Worm (Caenorhabditis elegans) whole organism, mixed stage, embryonic: ENCODE data around the gene lgc-25.

Experiments used
- blmp-1 ChIP-seq: fragments of 150-350 bp; optimal IDR thresholded peaks from 2 replicates; lab custom pipeline; 2014; ENCODE audit warnings: missing biosample characterization, missing genetic modification characterization
- ceh-39 ChIP-seq: fragments of 150-350 bp; optimal IDR thresholded peaks from 2 replicates; lab custom pipeline; 2014; ENCODE audit warnings: missing biosample characterization, missing genetic modification characterization
- lin-13 ChIP-seq: fragments of 150-350 bp; optimal IDR thresholded peaks from 2 replicates; lab custom pipeline; 2014; ENCODE audit warnings: missing biosample characterization, missing genetic modification characterization
- mep-1 ChIP-seq: fragments of 150-350 bp; optimal IDR thresholded peaks from 2 replicates; lab custom pipeline; 2017; ENCODE audit warnings: missing biosample characterization, missing genetic modification reagents, missing genetic modification characterization, inconsistent platforms
- nhr-2 ChIP-seq: fragments of 150-350 bp; optimal IDR thresholded peaks from 2 replicates; lab custom pipeline; 2014; ENCODE audit warnings: missing biosample characterization, missing genetic modification characterization
- nhr-237 ChIP-seq: fragments of 150-350 bp; optimal IDR thresholded peaks from 2 replicates; lab custom pipeline; 2014; ENCODE audit warnings: missing biosample characterization, missing genetic modification characterization
- nhr-76 ChIP-seq: sonication (generic microtip); optimal IDR thresholded peaks from 2 replicates; lab custom pipeline; 2017; ENCODE audit warnings: missing biosample characterization, missing genetic modification characterization
- unc-39 ChIP-seq: fragments of 150-350 bp; optimal IDR thresholded peaks from 2 replicates; lab custom pipeline; 2014; ENCODE audit warnings: missing biosample characterization, missing genetic modification characterization
- ztf-11 ChIP-seq: fragments of 150-350 bp; optimal IDR thresholded peaks from 2 replicates; lab custom pipeline; 2014; ENCODE audit warnings: missing biosample characterization, missing genetic modification characterization

DNA sequence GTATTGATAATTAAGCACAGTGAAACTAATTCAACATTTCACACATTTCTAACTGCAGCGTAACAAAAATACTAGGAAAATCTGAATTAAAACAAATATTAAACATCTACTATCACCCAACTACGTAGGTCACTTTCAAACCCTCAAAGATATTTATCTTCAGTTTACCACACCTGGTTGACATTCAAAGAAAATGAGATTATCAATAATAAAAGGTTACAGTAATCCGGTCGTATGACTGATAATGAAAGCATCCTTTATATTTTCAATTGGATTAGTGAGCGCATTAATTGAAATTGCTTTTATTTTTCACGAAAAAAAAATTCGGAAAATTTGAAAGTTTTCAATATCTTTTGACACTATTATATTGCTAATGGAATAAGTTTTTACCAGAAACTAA is 21.0 kb upstream of the lgc-25 start:
- TF ChIP-seq mep-1 (tag; lab: Kevin White, UChicago) (no peak), ceh-39 (no peak), unc-39 (tag; lab: Kevin White, UChicago) (no peak), blmp-1 (tag; lab: Kevin White, UChicago) (no peak), ztf-11 (no peak), nhr-76 (tag; lab: Kevin White, UChicago) (no peak), nhr-2 (tag; lab: Kevin White, UChicago) (no peak), lin-13 (no peak), nhr-237 (tag; lab: Kevin White, UChicago) (no peak)
